Worm (Caenorhabditis elegans) whole organism, late embryonic: ENCODE data around the gene C46C2.7.

ENCODE experiments used
- Y22D7AL.16 ChIP-seq: sonication (generic microtip); optimal IDR thresholded peaks from 2 replicates; lab custom pipeline; 2016; ENCODE audit warnings: missing genetic modification characterization, missing compliant biosample characterization
- ama-1 ChIP-seq: fragments of 150-350 bp; optimal IDR thresholded peaks from 2 replicates; lab custom pipeline; 2014
- dve-1 ChIP-seq: sonication (generic microtip); optimal IDR thresholded peaks from 2 replicates; lab custom pipeline; 2017; ENCODE audit warnings: antibody characterized with exemption, mild to moderate bottlenecking, missing genetic modification characterization, missing compliant biosample characterization
- ets-4 ChIP-seq: sonication (generic microtip); optimal IDR thresholded peaks from 2 replicates; lab custom pipeline; 2016; ENCODE audit warnings: missing genetic modification characterization, missing compliant biosample characterization
- nhr-232 ChIP-seq: sonication (generic microtip); optimal IDR thresholded peaks from 2 replicates; lab custom pipeline; 2016; ENCODE audit warnings: missing genetic modification characterization, missing compliant biosample characterization
- pag-3 ChIP-seq: sonication (generic microtip); optimal IDR thresholded peaks from 2 replicates; lab custom pipeline; 2016; ENCODE audit warnings: missing compliant biosample characterization, missing genetic modification characterization, borderline replicate concordance
- pha-4 ChIP-seq: fragments of 150-350 bp; optimal IDR thresholded peaks from 2 replicates; lab custom pipeline; 2018; ENCODE audit warnings: missing biosample characterization, missing genetic modification reagents, missing genetic modification characterization

ce11 chrIV:9216437-9216836 is 21.8 kb downstream of the C46C2.7 start:
- TF ChIP-seq nhr-232 (tag; lab: Kevin White, UChicago) (no peak), ama-1 (no peak), ets-4 (no peak), pag-3 (no peak), dve-1 (tag; lab: Kevin White, UChicago) (no peak), Y22D7AL.16 (tag; lab: Kevin White, UChicago) (no peak), pha-4 (tag; lab: Kevin White, UChicago) (no peak)
